Fruit fly (Drosophila melanogaster) whole organism, wandering third instar larva: Measurements from ENCODE around the gene CG32445.

Experiments used
- Abd-B ChIP-seq: fragments of >200 bp; optimal IDR thresholded peaks from 2 replicates; lab custom pipeline; 2017; ENCODE audit warnings: missing biosample characterization, missing genetic modification characterization
- CG32264 ChIP-seq: fragments of 200-800 bp; sonication (Bioruptor generic); optimal IDR thresholded peaks from 2 replicates; lab custom pipeline; 2016; ENCODE audit warnings: missing biosample characterization, missing genetic modification characterization
- CG9705 ChIP-seq: fragments of 200-800 bp; sonication (Bioruptor generic); optimal IDR thresholded peaks from 2 replicates; lab custom pipeline; 2018; ENCODE audit warnings: missing biosample characterization, mild to moderate bottlenecking, missing genetic modification characterization
- CrebA ChIP-seq: fragments of 200-800 bp; sonication (Bioruptor generic); optimal IDR thresholded peaks from 2 replicates; lab custom pipeline; 2016; ENCODE audit warnings: missing biosample characterization, mild to moderate bottlenecking, missing genetic modification characterization, borderline replicate concordance
- Dfd ChIP-seq: fragments of >200 bp; optimal IDR thresholded peaks from 2 replicates; lab custom pipeline; 2017; ENCODE audit warnings: missing biosample characterization, missing genetic modification characterization
- GATAd ChIP-seq: sonication (Bioruptor generic); optimal IDR thresholded peaks from 2 replicates; lab custom pipeline; 2016; ENCODE audit warnings: missing biosample characterization, missing genetic modification characterization
- HLH106 ChIP-seq: fragments of 200-800 bp; optimal IDR thresholded peaks from 3 replicates; lab custom pipeline; 2019; ENCODE audit warnings: missing biosample characterization, mild to moderate bottlenecking, missing genetic modification characterization, moderate library complexity
- Jra ChIP-seq: sonication (Bioruptor generic); optimal IDR thresholded peaks from 2 replicates; lab custom pipeline; 2016; ENCODE audit warnings: missing biosample characterization, missing genetic modification characterization
- Mio ChIP-seq: sonication (Bioruptor generic); optimal IDR thresholded peaks from 2 replicates; lab custom pipeline; 2016; ENCODE audit warnings: missing biosample characterization, missing genetic modification characterization
- Myc ChIP-seq: fragments of >200 bp; optimal IDR thresholded peaks from 2 replicates; lab custom pipeline; 2017
- N ChIP-seq: fragments of >200 bp; optimal IDR thresholded peaks from 2 replicates; lab custom pipeline; 2018; ENCODE audit warnings: missing biosample characterization, missing external identifiers, missing genetic modification characterization
- OdsH ChIP-seq: fragments of 200-800 bp; sonication (Bioruptor generic); optimal IDR thresholded peaks from 2 replicates; lab custom pipeline; 2016; ENCODE audit warnings: missing biosample characterization, mild to moderate bottlenecking, missing genetic modification characterization
- Rel ChIP-seq, 2 experiments: fragments of 200-800 bp; sonication (Bioruptor generic) in 1 of 2; optimal IDR thresholded peaks; 2 replicates in 1 of 2; 3 replicates in 1 of 2; lab custom pipeline; 2016 to 2019; ENCODE audit warnings: mild to moderate bottlenecking in 2 of 2, missing biosample characterization in 2 of 2, missing genetic modification characterization in 2 of 2, moderate library complexity in 1 of 2
- Sp1 ChIP-seq: fragments of 200-800 bp; sonication (Bioruptor generic); optimal IDR thresholded peaks from 3 replicates; lab custom pipeline; 2019; ENCODE audit warnings: missing biosample characterization, mild to moderate bottlenecking, missing genetic modification characterization, moderate library complexity
- Vsx2 ChIP-seq: fragments of 200-300, 225-300 bp; sonication (Bioruptor generic); optimal IDR thresholded peaks from 2 replicates; lab custom pipeline; 2018; ENCODE audit warnings: missing biosample characterization, missing genetic modification characterization; ENCODE audit not compliant: partially characterized antibody
- br ChIP-seq: fragments of 200-800 bp; sonication (Bioruptor generic); optimal IDR thresholded peaks from 2 replicates; lab custom pipeline; 2016; ENCODE audit warnings: missing biosample characterization, missing genetic modification characterization
- dl ChIP-seq, 2 experiments: fragments of 175-275, 200-275 bp in 1 of 2; fragments of 200-275 bp in 1 of 2; sonication (Bioruptor generic); optimal IDR thresholded peaks; lab custom pipeline; 2018; ENCODE audit warnings: mild to moderate bottlenecking in 2 of 2, missing biosample characterization in 2 of 2, missing genetic modification characterization in 2 of 2, moderate library complexity in 2 of 2; ENCODE audit not compliant: partially characterized antibody in 2 of 2, insufficient read depth in 1 of 2
- dmrt93B ChIP-seq: fragments of 200-800 bp; sonication (Bioruptor generic); optimal IDR thresholded peaks from 2 replicates; lab custom pipeline; 2018; ENCODE audit warnings: missing biosample characterization, mild to moderate bottlenecking, missing genetic modification characterization
- dsf ChIP-seq: sonication (Bioruptor generic); optimal IDR thresholded peaks from 2 replicates; lab custom pipeline; 2016; ENCODE audit warnings: missing biosample characterization, missing genetic modification characterization, borderline replicate concordance
- h ChIP-seq: fragments of 200-800 bp; sonication (Bioruptor generic); optimal IDR thresholded peaks from 3 replicates; lab custom pipeline; 2016; ENCODE audit warnings: missing biosample characterization, mild to moderate bottlenecking, missing genetic modification characterization
- jim ChIP-seq: fragments of 175-275, 200-325 bp; sonication (Bioruptor generic); optimal IDR thresholded peaks from 2 replicates; lab custom pipeline; 2016; ENCODE audit warnings: missing biosample characterization, mild to moderate bottlenecking, missing genetic modification characterization
- pan ChIP-seq: fragments of >200 bp; optimal IDR thresholded peaks from 2 replicates; lab custom pipeline; 2017
- psq ChIP-seq: fragments of 200-800 bp; sonication (Bioruptor generic); optimal IDR thresholded peaks from 3 replicates; lab custom pipeline; 2017; ENCODE audit warnings: missing biosample characterization, mild to moderate bottlenecking, missing genetic modification characterization, moderate library complexity
- rgr ChIP-seq: fragments of 200-800 bp; sonication (Bioruptor generic); optimal IDR thresholded peaks from 3 replicates; lab custom pipeline; 2016; ENCODE audit warnings: missing biosample characterization, mild to moderate bottlenecking, missing genetic modification characterization
- sage ChIP-seq: fragments of 200-800 bp; sonication (Bioruptor generic); optimal IDR thresholded peaks from 2 replicates; lab custom pipeline; 2016; ENCODE audit warnings: missing biosample characterization, mild to moderate bottlenecking, missing genetic modification characterization
- sv ChIP-seq: fragments of 200-800 bp; sonication (Bioruptor generic); optimal IDR thresholded peaks from 3 replicates; lab custom pipeline; 2016; ENCODE audit warnings: missing biosample characterization, missing genetic modification characterization
- usp ChIP-seq: fragments of >200 bp; optimal IDR thresholded peaks from 2 replicates; lab custom pipeline; 2017; ENCODE audit warnings: missing biosample characterization, missing genetic modification characterization
- woc ChIP-seq: sonication (Bioruptor generic); optimal IDR thresholded peaks from 2 replicates; lab custom pipeline; 2016; ENCODE audit warnings: missing biosample characterization, mild to moderate bottlenecking, missing genetic modification characterization

The CG32445 gene

DNA sequence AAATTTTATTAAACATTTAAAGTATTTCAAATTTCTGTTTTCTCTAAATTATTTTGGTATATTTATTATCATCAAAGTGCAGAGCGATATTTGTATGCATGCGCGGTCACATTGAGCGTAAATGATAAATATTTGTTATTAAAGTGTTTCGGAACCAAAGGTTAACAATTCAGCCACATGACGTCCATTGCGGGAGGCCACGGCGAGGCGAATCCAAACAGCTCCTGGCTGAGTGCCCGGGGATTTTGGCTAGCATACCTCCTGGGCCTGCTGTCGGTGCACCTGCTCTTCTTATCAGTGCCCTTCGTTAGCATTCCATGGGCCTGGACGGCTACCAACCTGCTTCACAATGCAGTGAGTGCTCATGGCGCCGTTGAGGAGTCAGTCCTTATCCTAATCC lies 4.0 kb upstream of the CG32445 start, which contains the start of gene ORMDL:
TSS of gene ORMDL (plus strand) at position 98 of the 400 bp plus-strand sequence.
- TF ChIP-seq sage (GFP tag; lab: Kevin White, UChicago) (no peak), usp (GFP tag; lab: Kevin White, UChicago) (no peak), Myc (lab: Kevin White, UChicago) (no peak), Jra (GFP tag; lab: Kevin White, UChicago) (no peak), h (GFP tag; lab: Kevin White, UChicago) (no peak), Abd-B (GFP tag; lab: Kevin White, UChicago) (no peak), dsf (GFP tag; lab: Kevin White, UChicago) (no peak), sv (GFP tag; lab: Kevin White, UChicago) (no peak), HLH106 (tag; lab: Kevin White, UChicago) (no peak), N (GFP tag; lab: Kevin White, UChicago) (no peak), CrebA (GFP tag; lab: Kevin White, UChicago) (no peak), rgr (GFP tag; lab: Kevin White, UChicago) (no peak), Dfd (no peak)

DNA sequence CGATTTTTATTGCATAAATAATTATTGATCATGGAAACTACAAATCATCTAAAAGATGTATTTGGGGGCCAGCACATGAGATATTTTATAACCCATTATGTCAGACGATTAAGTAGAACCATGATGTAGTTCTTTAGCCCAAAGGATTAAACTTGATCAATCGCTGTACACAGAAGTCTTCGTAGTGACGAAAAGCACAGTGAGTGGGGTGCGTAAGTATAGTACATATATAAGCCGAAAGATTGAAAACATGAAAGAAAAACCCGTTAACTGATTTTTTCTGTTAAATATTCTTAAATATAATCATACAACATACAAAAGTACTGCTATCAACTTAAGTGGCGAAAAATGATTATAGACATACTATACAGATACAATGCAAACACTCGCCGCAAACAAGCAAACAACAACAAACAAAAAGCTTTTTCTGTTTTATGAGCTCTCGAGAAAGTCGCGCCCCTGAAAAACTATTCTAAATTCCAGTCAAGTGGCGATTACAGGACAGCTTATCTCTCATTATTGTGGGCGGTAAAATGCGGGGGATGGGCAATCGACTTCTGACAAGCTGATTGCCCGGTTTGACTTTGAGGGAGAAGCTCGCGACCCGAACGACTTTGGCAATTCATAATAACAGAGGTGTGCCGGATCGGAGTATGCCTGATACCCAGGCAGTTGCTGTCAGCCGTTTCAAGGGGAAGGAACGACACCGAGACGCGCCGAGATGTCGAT lies 2.7 kb upstream of the CG32445 start, which contains the start of gene CG32444:
TSS of gene CG32444 (plus strand) at position 683 of the 729 bp plus-strand sequence.
- TF ChIP-seq Vsx2 (GFP tag; lab: Kevin White, UChicago) (no peak), GATAd (GFP tag; lab: Kevin White, UChicago) (no peak), Abd-B (GFP tag; lab: Kevin White, UChicago) (no peak), Sp1 (GFP tag; lab: Kevin White, UChicago) (no peak), Jra (GFP tag; lab: Kevin White, UChicago) (no peak), dsf (GFP tag; lab: Kevin White, UChicago) (no peak), psq (GFP tag; lab: Kevin White, UChicago) (no peak), br (GFP tag; lab: Kevin White, UChicago) (no peak), Mio (GFP tag; lab: Kevin White, UChicago) (no peak), pan (lab: Kevin White, UChicago) (no peak), woc (GFP tag; lab: Kevin White, UChicago) (no peak), Rel (GFP tag; optimal IDR thresholded peaks at IDR 0.05; lab: Kevin White, UChicago) (no peak), Rel (tag; optimal IDR thresholded peaks at IDR 0.05; lab: Kevin White, UChicago) (no peak), sv (GFP tag; lab: Kevin White, UChicago) (no peak), rgr (GFP tag; lab: Kevin White, UChicago) (no peak), dl (GFP tag; optimal IDR thresholded peaks at IDR 0.05; lab: Kevin White, UChicago; ENCODE audit: insufficient read depth in 1 of 2, partially characterized antibody in 2 of 2) (no peak)

DNA sequence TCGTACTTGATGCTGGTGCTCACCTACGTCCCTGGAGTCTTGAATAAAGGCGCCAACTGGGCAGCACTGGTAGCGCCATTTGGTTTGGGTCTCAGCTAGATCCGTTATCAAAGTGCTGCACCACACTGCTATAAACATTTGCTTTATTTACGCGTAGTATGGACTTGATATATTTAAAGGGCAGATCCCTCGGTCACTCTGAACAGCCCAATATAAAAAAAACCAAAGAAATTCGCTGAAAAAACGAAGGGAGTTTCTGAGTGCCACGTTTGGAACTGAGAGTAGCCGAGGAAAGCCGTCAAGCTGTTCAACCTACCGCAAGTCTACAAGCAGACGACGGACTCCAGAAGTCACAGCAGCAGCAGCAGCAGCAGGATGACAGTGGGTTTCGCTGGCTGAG lies 1.7 kb downstream of the CG32445 start, which contains the start of gene Atox1:
TSS of gene Atox1 (plus strand) at position 181 of the 400 bp plus-strand sequence.
- TF ChIP-seq CG32264 (GFP tag; lab: Kevin White, UChicago) = no peak
- peak; percentile 27 for TF ChIP-seq dmrt93B (GFP tag; lab: Kevin White, UChicago)
- peak; percentile 5 for TF ChIP-seq OdsH (GFP tag; lab: Kevin White, UChicago)
- TF ChIP-seq h (GFP tag; lab: Kevin White, UChicago) = peak; percentile 15
- no peak for TF ChIP-seq Rel (GFP tag; optimal IDR thresholded peaks at IDR 0.05; lab: Kevin White, UChicago)
- peak; percentile 63 for TF ChIP-seq Rel (tag; optimal IDR thresholded peaks at IDR 0.05; lab: Kevin White, UChicago)
- TF ChIP-seq sv (GFP tag; lab: Kevin White, UChicago) = peak; percentile 10
- peak; percentile 70 for TF ChIP-seq CG9705 (GFP tag; lab: Kevin White, UChicago)
- no peak for TF ChIP-seq N (GFP tag; lab: Kevin White, UChicago)
- no peak for TF ChIP-seq br (GFP tag; lab: Kevin White, UChicago)
- TF ChIP-seq Myc (lab: Kevin White, UChicago) = peak; percentile 74
- peak; percentile 45 for TF ChIP-seq rgr (GFP tag; lab: Kevin White, UChicago)
- peak; percentile 7 for TF ChIP-seq jim (GFP tag; lab: Kevin White, UChicago)
- peak; percentile 56 for TF ChIP-seq HLH106 (tag; lab: Kevin White, UChicago)
- peak; percentile 46 for TF ChIP-seq Sp1 (GFP tag; lab: Kevin White, UChicago)
- TF ChIP-seq, all 38 proteins: peak for 11

DNA sequence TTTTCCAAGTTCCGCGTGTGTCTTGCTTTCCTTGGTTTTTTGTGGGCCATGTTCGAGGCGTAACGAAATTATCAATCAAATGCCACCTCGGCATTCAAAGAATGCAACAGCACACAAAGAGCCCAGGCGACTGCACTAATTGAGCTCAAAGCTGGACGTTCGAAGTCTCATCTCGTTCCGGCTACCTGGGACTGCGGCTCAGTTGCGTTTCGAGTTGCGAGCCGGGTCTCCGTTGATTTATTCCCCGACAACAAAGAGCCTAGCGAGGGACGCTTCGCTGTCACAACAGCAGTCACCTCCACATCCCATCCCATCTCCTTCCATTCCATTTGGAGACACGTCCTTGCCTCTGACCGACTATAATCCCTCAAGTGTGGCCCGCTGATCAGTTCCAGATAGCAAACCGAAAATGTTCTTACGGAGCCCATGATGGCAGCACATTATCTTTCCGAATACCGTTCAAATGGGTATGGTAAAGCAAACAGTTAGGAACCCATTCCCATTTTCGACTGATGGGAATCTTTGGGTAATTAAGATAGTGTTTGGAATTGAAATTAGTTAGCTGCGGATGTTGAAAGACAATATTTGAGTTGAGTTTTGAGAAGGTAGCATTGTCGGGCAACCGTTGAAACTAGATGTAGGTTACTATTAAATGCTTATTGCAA lies 3.9 kb downstream of the CG32445 start:
- TF ChIP-seq dsf (GFP tag; lab: Kevin White, UChicago) = no peak
- TF ChIP-seq OdsH (GFP tag; lab: Kevin White, UChicago) = no peak
- TF ChIP-seq Abd-B (GFP tag; lab: Kevin White, UChicago) = no peak
- TF ChIP-seq sv (GFP tag; lab: Kevin White, UChicago) = no peak
